Fruit fly (Drosophila melanogaster): ENCODE measurements around the gene CG4829.
A peak's percentile ranks its signal among the peaks of the same experiment; 100 is the strongest.

Gene CG4829

DNA sequence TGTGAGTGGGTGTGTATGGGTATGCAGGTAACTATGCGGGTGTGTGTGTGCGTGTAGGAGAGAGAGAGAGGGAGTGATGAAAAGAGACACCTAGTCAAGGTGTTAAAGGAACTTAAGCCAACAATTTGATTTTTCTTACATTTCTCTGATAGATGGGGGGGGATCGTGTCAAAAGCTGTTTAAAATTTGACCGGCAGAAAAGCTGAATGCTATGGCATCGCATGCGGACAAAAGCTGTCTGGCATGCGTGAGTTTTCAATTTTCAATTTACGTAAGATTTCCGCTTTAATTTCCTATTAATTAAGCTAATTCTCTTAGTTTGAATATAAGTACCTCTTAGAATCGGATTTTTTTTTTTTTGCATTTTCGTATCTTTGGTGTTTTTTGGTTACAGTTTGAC is 28.4 kb downstream of the CG4829 start (continued):
- TF ChIP-seq sisA (GFP tag; IDR thresholded peaks at IDR 0.05): 0 out of 2 replicates have a peak, but pooled peaks have one; percentile 9
- peak; percentile 73 for TF ChIP-seq HmgD (GFP tag; optimal IDR thresholded peaks at IDR 0.05)
- peak; percentile 32 for TF ChIP-seq pzg (GFP tag; optimal IDR thresholded peaks at IDR 0.05)
- TF ChIP-seq CG9876 (GFP tag; optimal IDR thresholded peaks at IDR 0.05): peak; percentile 14

DNA sequence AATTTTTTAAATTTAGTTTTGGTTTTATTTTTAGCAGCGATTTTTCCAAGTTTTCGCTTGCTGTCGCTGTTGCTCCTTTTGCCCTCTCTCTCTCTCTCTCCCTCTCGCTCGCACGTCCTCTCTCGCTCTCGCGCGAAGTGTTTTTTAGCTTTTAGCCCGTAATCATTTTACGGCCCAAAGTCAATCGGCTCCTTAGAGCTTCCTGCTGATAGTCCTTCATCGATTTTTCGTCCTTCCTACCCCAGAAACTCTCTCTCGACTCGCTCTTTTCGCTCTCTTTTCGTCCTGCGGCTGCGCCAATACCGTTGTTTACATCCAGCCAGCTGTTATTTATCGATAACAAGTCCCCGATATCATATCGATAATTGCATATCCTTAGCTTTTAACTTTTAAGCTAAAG is 32.8 kb downstream of the CG4829 start, which contains the start of gene RSG7:
RSG7 (minus strand) TSS at position 139 of the 400 bp plus-strand sequence.
- peak; percentile 1 for TF ChIP-seq BEAF-32 (GFP tag; optimal IDR thresholded peaks at IDR 0.05)
- peak; percentile 42 for TF ChIP-seq Dref (GFP tag; IDR thresholded peaks at IDR 0.05)
- peak; percentile 27; the same call in 1 of the 2 replicates for TF ChIP-seq MBD-R2 (GFP tag; IDR thresholded peaks at IDR 0.05)
- TF ChIP-seq pzg (GFP tag; optimal IDR thresholded peaks at IDR 0.05): peak; percentile 3
- TF ChIP-seq CG1832 (GFP tag; optimal IDR thresholded peaks at IDR 0.05): peak; percentile 34
- TF ChIP-seq onecut (GFP tag; IDR thresholded peaks at IDR 0.05): peak; percentile 98
- no peak for TF ChIP-seq CG11504 (tag; optimal IDR thresholded peaks at IDR 0.05)
- peak; percentile 9; the same call in 1 of the 2 replicates for TF ChIP-seq CG13287 (GFP tag; IDR thresholded peaks at IDR 0.05; ENCODE audit: partially characterized antibody)
- peak; percentile 32 to 57 for TF ChIP-seq Trl (optimal IDR thresholded peaks at IDR 0.05)
- no peak for TF ChIP-seq Trl (GFP tag; optimal IDR thresholded peaks at IDR 0.05)
- TF ChIP-seq Deaf1 (tag; optimal IDR thresholded peaks at IDR 0.05): peak; percentile 5
- TF ChIP-seq crp (GFP tag; optimal IDR thresholded peaks at IDR 0.05): peak in 1 of 2 experiments; percentile 35
- no peak for TF ChIP-seq slou (GFP tag; optimal IDR thresholded peaks at IDR 0.05)
- TF ChIP-seq sens (GFP tag): no peak
- peak; percentile 89 for TF ChIP-seq ewg (GFP tag; optimal IDR thresholded peaks at IDR 0.05)

dm6 chrX:16846575-16846974 is 35.1 kb downstream of the CG4829 start:
- TF ChIP-seq Pdp1 (GFP tag; optimal IDR thresholded peaks at IDR 0.05): peak in 1 of 2 experiments; percentile 68
- TF ChIP-seq CG6654 (GFP tag; optimal IDR thresholded peaks at IDR 0.05): no peak
- TF ChIP-seq Hr3 (GFP tag; optimal IDR thresholded peaks at IDR 0.05): no peak
- peak; percentile 91 for TF ChIP-seq CTCF (GFP tag; optimal IDR thresholded peaks at IDR 0.05)
- peak; percentile 99 for TF ChIP-seq CG10979 (tag; optimal IDR thresholded peaks at IDR 0.05)
- TF ChIP-seq CG32772 (GFP tag; IDR thresholded peaks at IDR 0.05): no peak
- peak; percentile 21 for TF ChIP-seq sens (GFP tag)
- TF ChIP-seq Med (GFP tag): peak; percentile 59

DNA sequence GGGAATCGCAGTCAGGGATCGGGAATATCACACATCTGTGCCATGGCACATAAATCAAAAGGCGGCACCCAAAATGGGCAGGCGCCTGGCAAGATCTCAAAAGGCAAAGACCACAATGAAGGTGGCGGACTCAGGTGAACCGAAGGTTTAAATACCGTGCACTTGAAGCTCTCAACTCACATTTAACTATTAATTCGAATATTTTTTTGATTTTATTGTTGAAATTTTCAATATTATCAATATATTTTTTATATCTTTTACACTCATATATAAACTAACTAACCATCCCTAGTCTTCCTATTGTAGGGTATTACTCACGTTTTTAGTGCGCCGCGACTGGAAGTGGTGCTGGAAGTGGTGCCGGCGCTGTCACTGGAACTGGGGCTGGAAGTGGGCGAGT is 37.5 kb downstream of the CG4829 start:
- peak; percentile 1 for TF ChIP-seq nmo (GFP tag; optimal IDR thresholded peaks at IDR 0.05)
- TF ChIP-seq peb (GFP tag; IDR thresholded peaks at IDR 0.05): 0 out of 2 replicates have a peak, but pooled peaks have one; percentile 13
- peak; percentile 14 for TF ChIP-seq sens (GFP tag)
- peak; percentile 54 for TF ChIP-seq HLH3B (GFP tag; IDR thresholded peaks at IDR 0.05)
- peak; percentile 45; the same call in 2 of the 3 replicates for TF ChIP-seq row (GFP tag; IDR thresholded peaks at IDR 0.05)
- TF ChIP-seq zfh1 (GFP tag; IDR thresholded peaks at IDR 0.05): 0 out of 3 replicates have a peak, but pooled peaks have one; percentile 49
- no peak for TF ChIP-seq Chrac-16 (GFP tag; optimal IDR thresholded peaks at IDR 0.05)
- TF ChIP-seq lmd (GFP tag; IDR thresholded peaks at IDR 0.05): 0 out of 2 replicates have a peak, but pooled peaks have one; percentile 18
- TF ChIP-seq crc (GFP tag; optimal IDR thresholded peaks at IDR 0.05): no peak
- TF ChIP-seq CG10267 (tag; optimal IDR thresholded peaks at IDR 0.05): peak; percentile 8
- TF ChIP-seq CG10274 (GFP tag; optimal IDR thresholded peaks at IDR 0.05): peak; percentile 64
- TF ChIP-seq CG9437 (GFP tag; optimal IDR thresholded peaks at IDR 0.05): no peak
- peak; percentile 27 for TF ChIP-seq CG17359 (tag; optimal IDR thresholded peaks at IDR 0.05)
- TF ChIP-seq CG18764 (GFP tag; optimal IDR thresholded peaks at IDR 0.05): no peak
- no peak for TF ChIP-seq CG10209 (GFP tag; optimal IDR thresholded peaks at IDR 0.05)
- peak; percentile 24 for TF ChIP-seq Sox102F (GFP tag; optimal IDR thresholded peaks at IDR 0.05)
- peak in 1 of 2 experiments; percentile 35 for TF ChIP-seq bsh (GFP tag; optimal IDR thresholded peaks at IDR 0.05)
- no peak for TF ChIP-seq D (optimal IDR thresholded peaks at IDR 0.05)
- peak; percentile 5 for TF ChIP-seq D (GFP tag; optimal IDR thresholded peaks at IDR 0.05)
- TF ChIP-seq CG32772 (GFP tag; IDR thresholded peaks at IDR 0.05): 0 out of 2 replicates have a peak, but pooled peaks have one; percentile 17
- no peak for TF ChIP-seq pan (optimal IDR thresholded peaks at IDR 0.05)
- peak in 1 of 2 experiments; percentile 8 for TF ChIP-seq pan (GFP tag; optimal IDR thresholded peaks at IDR 0.05 in 1 of 2, IDR thresholded peaks at IDR 0.05 in 1 of 2)
- TF ChIP-seq CG10979 (tag; optimal IDR thresholded peaks at IDR 0.05): peak; percentile 53
- no peak for TF ChIP-seq Gsc (GFP tag; IDR thresholded peaks at IDR 0.05)
- 0 out of 3 replicates have a peak, but pooled peaks have one; percentile 33 for TF ChIP-seq ci (GFP tag; IDR thresholded peaks at IDR 0.05)

All from whole organism, embryonic.